Fruit fly (Drosophila melanogaster): ENCODE measurements around the gene CG4607.

CG4607 gene

dm6 chrX:7069011-7069463, at the start of gene CG4607:
TSS of gene CG4607 (plus strand) at chrX:7069413.
- TF ChIP-seq Myc (optimal IDR thresholded peaks at IDR 0.05): no peak
- TF ChIP-seq ttk (optimal IDR thresholded peaks at IDR 0.05): no peak

dm6 chrX:7034892-7035291, 34.3 kb upstream of the CG4607 start:
- TF ChIP-seq Myc (optimal IDR thresholded peaks at IDR 0.05) (no peak), insv (optimal IDR thresholded peaks at IDR 0.05) (no peak), h (optimal IDR thresholded peaks at IDR 0.05) (no peak), Sin3A (optimal IDR thresholded peaks at IDR 0.05) (no peak), ttk (optimal IDR thresholded peaks at IDR 0.05) (no peak), psq (optimal IDR thresholded peaks at IDR 0.05) (no peak)

dm6 chrX:7037061-7037460, 32.2 kb upstream of the CG4607 start:
- TF ChIP-seq insv (optimal IDR thresholded peaks at IDR 0.05) (no peak), Sin3A (optimal IDR thresholded peaks at IDR 0.05) (no peak), ttk (optimal IDR thresholded peaks at IDR 0.05) (no peak), Myc (optimal IDR thresholded peaks at IDR 0.05) (no peak), psq (optimal IDR thresholded peaks at IDR 0.05) (no peak), h (optimal IDR thresholded peaks at IDR 0.05) (no peak)

dm6 chrX:7040205-7040866, 28.9 kb upstream of the CG4607 start, which contains the start of gene CG14427:
TSS of gene CG14427 (plus strand) at chrX:7040603.
- TF ChIP-seq insv (optimal IDR thresholded peaks at IDR 0.05): no peak
- no peak for TF ChIP-seq Myc (optimal IDR thresholded peaks at IDR 0.05)
- TF ChIP-seq h (optimal IDR thresholded peaks at IDR 0.05): no peak
- no peak for TF ChIP-seq Sin3A (optimal IDR thresholded peaks at IDR 0.05)
- no peak for TF ChIP-seq ttk (optimal IDR thresholded peaks at IDR 0.05)
- TF ChIP-seq psq (optimal IDR thresholded peaks at IDR 0.05): no peak

- TF ChIP-seq Sin3A (optimal IDR thresholded peaks at IDR 0.05) (no peak), Myc (optimal IDR thresholded peaks at IDR 0.05) (no peak), psq (optimal IDR thresholded peaks at IDR 0.05) (no peak), h (optimal IDR thresholded peaks at IDR 0.05) (no peak), ttk (optimal IDR thresholded peaks at IDR 0.05) (no peak), insv (optimal IDR thresholded peaks at IDR 0.05) (no peak)
These were observed 20.1 kb upstream of the CG4607 start, which contains the start of gene nullo for dm6 chrX:7049087-7049486. TSS of gene nullo (plus strand) at chrX:7049476.

- TF ChIP-seq Myc (optimal IDR thresholded peaks at IDR 0.05) (no peak), Sin3A (optimal IDR thresholded peaks at IDR 0.05) (no peak)
These were observed 10.2 kb upstream of the CG4607 start for dm6 chrX:7058973-7059372.

dm6 chrX:7063563-7063962, 5.7 kb upstream of the CG4607 start:
- TF ChIP-seq h (optimal IDR thresholded peaks at IDR 0.05) (no peak), Sin3A (optimal IDR thresholded peaks at IDR 0.05) (no peak), Myc (optimal IDR thresholded peaks at IDR 0.05) (no peak), insv (optimal IDR thresholded peaks at IDR 0.05) (no peak), psq (optimal IDR thresholded peaks at IDR 0.05) (no peak), ttk (optimal IDR thresholded peaks at IDR 0.05) (no peak)

dm6 chrX:7065835-7066234, 3.4 kb upstream of the CG4607 start, which contains the start of gene CG12541:
TSS of gene CG12541 (minus strand) at chrX:7066052.
- TF ChIP-seq Sin3A (optimal IDR thresholded peaks at IDR 0.05) (no peak), ttk (optimal IDR thresholded peaks at IDR 0.05) (no peak), Myc (optimal IDR thresholded peaks at IDR 0.05) (no peak), psq (optimal IDR thresholded peaks at IDR 0.05) (no peak), h (optimal IDR thresholded peaks at IDR 0.05) (no peak), insv (optimal IDR thresholded peaks at IDR 0.05) (no peak)

- TF ChIP-seq Myc (optimal IDR thresholded peaks at IDR 0.05): no peak
- TF ChIP-seq ttk (optimal IDR thresholded peaks at IDR 0.05): no peak
- TF ChIP-seq psq (optimal IDR thresholded peaks at IDR 0.05): peak; percentile 68
- no peak for TF ChIP-seq h (optimal IDR thresholded peaks at IDR 0.05)
- no peak for TF ChIP-seq insv (optimal IDR thresholded peaks at IDR 0.05)
- TF ChIP-seq Sin3A (optimal IDR thresholded peaks at IDR 0.05): no peak
These were observed 2.6 kb upstream of the CG4607 start for dm6 chrX:7066608-7067007.

- TF ChIP-seq h (optimal IDR thresholded peaks at IDR 0.05) (no peak), insv (optimal IDR thresholded peaks at IDR 0.05) (no peak), ttk (optimal IDR thresholded peaks at IDR 0.05) (no peak), Sin3A (optimal IDR thresholded peaks at IDR 0.05) (no peak), Myc (optimal IDR thresholded peaks at IDR 0.05) (no peak), psq (optimal IDR thresholded peaks at IDR 0.05) (no peak)
These were observed 2.0 kb upstream of the CG4607 start for dm6 chrX:7067248-7067647.

dm6 chrX:7068088-7068487, 1.1 kb upstream of the CG4607 start:
- no peak for TF ChIP-seq Myc (optimal IDR thresholded peaks at IDR 0.05)
- TF ChIP-seq ttk (optimal IDR thresholded peaks at IDR 0.05): no peak
- TF ChIP-seq h (optimal IDR thresholded peaks at IDR 0.05): no peak
- no peak for TF ChIP-seq psq (optimal IDR thresholded peaks at IDR 0.05)
- no peak for TF ChIP-seq Sin3A (optimal IDR thresholded peaks at IDR 0.05)
- no peak for TF ChIP-seq insv (optimal IDR thresholded peaks at IDR 0.05)

dm6 chrX:7073234-7073878, 4.1 kb downstream of the CG4607 start:
- TF ChIP-seq Myc (optimal IDR thresholded peaks at IDR 0.05) (no peak), psq (optimal IDR thresholded peaks at IDR 0.05) (no peak), h (optimal IDR thresholded peaks at IDR 0.05) (no peak), ttk (optimal IDR thresholded peaks at IDR 0.05) (no peak), insv (optimal IDR thresholded peaks at IDR 0.05) (no peak), Sin3A (optimal IDR thresholded peaks at IDR 0.05) (no peak)

All from Kc167 (cell line).